Worm (Caenorhabditis elegans) whole organism, young adult: ENCODE data around the gene nhr-45.

Experiments used
- D2030.7 ChIP-seq: fragments of 200-800 bp; sonication (Bioruptor generic); IDR thresholded peaks from 2 replicates; pipeline ENCODE4 v1.3.6; 2022; ENCODE audit warnings: missing genetic modification reagents, missing genetic modification characterization, missing compliant biosample characterization
- F52B5.7 ChIP-seq: sonication (generic microtip); optimal IDR thresholded peaks from 2 replicates; lab custom pipeline; 2016; ENCODE audit warnings: mild to moderate bottlenecking, missing genetic modification characterization, missing compliant biosample characterization
- Y79H2A.3 ChIP-seq: fragments of 200-800 bp; sonication (Bioruptor generic); conservative IDR thresholded peaks from 2 replicates; pipeline ENCODE4 v1.3.6; 2022; ENCODE audit warnings: missing genetic modification reagents, missing genetic modification characterization, missing compliant biosample characterization
- akir-1 ChIP-seq: fragments of 200-800 bp; sonication (Bioruptor generic); optimal IDR thresholded peaks from 2 replicates; lab custom pipeline; 2018; ENCODE audit warnings: mild to moderate bottlenecking, missing genetic modification characterization, moderate library complexity, missing compliant biosample characterization
- ama-1 ChIP-seq, 3 experiments: fragments of 150-350 bp in 1 of 3; sonication (generic microtip) in 2 of 3; optimal IDR thresholded peaks; 2 replicates each; lab custom pipeline; 2014 to 2018; ENCODE audit warnings: missing biosample characterization in 2 of 3, missing genetic modification characterization in 2 of 3, missing genetic modification reagents in 2 of 3
- attf-5 ChIP-seq: fragments of 200-800 bp; sonication (Bioruptor generic); optimal IDR thresholded peaks from 2 replicates; lab custom pipeline; 2018; ENCODE audit warnings: mild to moderate bottlenecking, missing genetic modification characterization, missing compliant biosample characterization
- attf-6 ChIP-seq: fragments of 200-800 bp; sonication (Bioruptor generic); IDR thresholded peaks from 2 replicates; pipeline ENCODE4 v1.3.6; 2022; ENCODE audit warnings: missing genetic modification reagents, missing genetic modification characterization, missing compliant biosample characterization
- nhr-179 ChIP-seq: sonication (generic microtip); optimal IDR thresholded peaks from 2 replicates; lab custom pipeline; 2016; ENCODE audit warnings: mild to moderate bottlenecking, missing genetic modification characterization, missing compliant biosample characterization
- pha-4 ChIP-seq: fragments of 150-350 bp; sonication (generic microtip); optimal IDR thresholded peaks from 2 replicates; lab custom pipeline; 2014; ENCODE audit warnings: missing biosample characterization, missing genetic modification reagents, missing genetic modification characterization
- snpc-4 ChIP-seq, 5 experiments: fragments of 150-350 bp in 1 of 5; sonication (generic microtip) in 4 of 5; optimal IDR thresholded peaks; 2 replicates each; lab custom pipeline; 2014 to 2018; ENCODE audit warnings: missing genetic modification characterization in 5 of 5, missing biosample characterization in 3 of 5, antibody characterized with exemption in 2 of 5, mild to moderate bottlenecking in 2 of 5, missing compliant biosample characterization in 2 of 5, missing genotype in 2 of 5, moderate library complexity in 2 of 5, missing genetic modification reagents in 1 of 5

- TF ChIP-seq attf-5 (no peak), ama-1 (optimal IDR thresholded peaks at IDR 0.05; lab: Kevin White, UChicago) (no peak), ama-1 (GFP tag; optimal IDR thresholded peaks at IDR 0.05; lab: Kevin White, UChicago) (no peak), nhr-179 (tag; lab: Kevin White, UChicago) (no peak), Y79H2A.3 (GFP tag; lab: Robert Waterston, UW) (no peak), pha-4 (tag; lab: Kevin White, UChicago) (no peak), akir-1 (GFP tag; lab: Kevin White, UChicago) (no peak), D2030.7 (GFP tag; lab: Robert Waterston, UW) (no peak), snpc-4 (GFP tag; optimal IDR thresholded peaks at IDR 0.05; lab: Kevin White, UChicago) (no peak), snpc-4 (tag; optimal IDR thresholded peaks at IDR 0.05; lab: Kevin White, UChicago) (no peak), F52B5.7 (tag; lab: Kevin White, UChicago) (no peak), attf-6 (GFP tag; lab: Robert Waterston, UW) (no peak)
These were observed 38.2 kb upstream of the nhr-45 start for ce11 chrX:4698271-4698670.
